Fruit fly (Drosophila melanogaster): ENCODE measurements around the gene Sfp24C1.

Sfp24C1 gene

DNA sequence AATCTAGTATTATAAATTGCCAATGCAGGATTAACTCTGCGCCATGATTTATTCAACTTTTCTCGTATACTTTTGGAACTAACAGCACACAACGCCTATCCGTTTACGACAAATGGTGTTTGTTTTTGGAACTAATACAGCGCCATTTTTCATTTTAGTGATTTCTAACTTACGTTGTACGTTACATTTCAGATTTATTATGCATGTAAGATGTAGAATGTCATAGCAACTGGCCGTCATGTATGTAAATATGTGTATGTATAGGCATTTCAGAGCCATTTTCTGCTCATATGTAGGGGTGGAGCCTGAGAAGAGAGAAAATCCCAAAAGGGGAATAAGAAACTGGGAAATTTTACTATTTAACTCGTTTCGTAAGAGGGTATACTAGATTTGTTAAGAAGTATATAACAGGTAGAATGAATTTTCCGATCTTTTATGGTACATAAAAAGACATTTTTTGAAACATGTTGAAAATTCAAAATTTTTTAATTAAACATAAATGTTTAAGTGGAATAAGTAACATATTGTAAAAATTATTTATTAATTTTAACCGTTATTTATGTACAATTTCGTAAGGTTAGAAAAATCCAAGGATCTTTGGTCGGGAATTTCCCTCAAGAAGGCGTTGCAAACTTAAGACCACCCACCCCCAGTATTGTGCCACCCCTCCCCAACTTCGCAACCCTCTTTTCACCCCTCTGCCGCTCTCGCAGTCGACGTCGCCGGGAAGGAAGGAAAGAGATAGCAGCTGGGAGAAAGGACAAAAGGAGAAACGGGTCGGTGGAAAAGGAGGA lies 42.9 kb upstream of the Sfp24C1 start (continued):
- TF ChIP-seq chif (GFP tag; optimal IDR thresholded peaks at IDR 0.05) (peak in 1 of 2 experiments; percentile 64), HHEX (GFP tag; optimal IDR thresholded peaks at IDR 0.05) (no peak), ken (GFP tag; IDR thresholded peaks at IDR 0.05) (peak; percentile 72), Ets65A (GFP tag) (peak; percentile 93), gfzf (GFP tag; optimal IDR thresholded peaks at IDR 0.05) (peak; percentile 30), CG11085 (GFP tag; IDR thresholded peaks at IDR 0.05) (no peak), sima (GFP tag; optimal IDR thresholded peaks at IDR 0.05) (no peak), CG10147 (GFP tag; optimal IDR thresholded peaks at IDR 0.05) (peak; percentile 30), eve (GFP tag; optimal IDR thresholded peaks at IDR 0.05) (no peak), ap (GFP tag; IDR thresholded peaks at IDR 0.05) (no peak), zfh2 (GFP tag; optimal IDR thresholded peaks at IDR 0.05) (peak; percentile 32), Xrp1 (GFP tag; IDR thresholded peaks at IDR 0.05) (no peak; the same call in 1 of the 2 replicates), stwl (tag; optimal IDR thresholded peaks at IDR 0.05) (peak; percentile 69), slou (GFP tag; optimal IDR thresholded peaks at IDR 0.05) (no peak), sisA (GFP tag; IDR thresholded peaks at IDR 0.05) (peak; percentile 57), CG12659 (GFP tag; optimal IDR thresholded peaks at IDR 0.05) (peak; percentile 32), kah (GFP tag; optimal IDR thresholded peaks at IDR 0.05) (no peak), z (GFP tag; IDR thresholded peaks at IDR 0.05) (no peak), CG31224 (GFP tag; IDR thresholded peaks at IDR 0.05) (no peak), schlank (tag; optimal IDR thresholded peaks at IDR 0.05) (no peak), gem (tag; optimal IDR thresholded peaks at IDR 0.05) (peak; percentile 39), Hr39 (optimal IDR thresholded peaks at IDR 0.05) (no peak), CG11093 (GFP tag; IDR thresholded peaks at IDR 0.05) (0 out of 3 replicates have a peak, but pooled peaks have one; percentile 31), CG10565 (GFP tag; optimal IDR thresholded peaks at IDR 0.05) (no peak), hth (optimal IDR thresholded peaks at IDR 0.05) (no peak), CG4424 (GFP tag; optimal IDR thresholded peaks at IDR 0.05) (peak; percentile 66), ERR (GFP tag; optimal IDR thresholded peaks at IDR 0.05) (peak; percentile 36), CG14860 (GFP tag; IDR thresholded peaks at IDR 0.05; ENCODE audit: partially characterized antibody) (no peak), CG3281 (GFP tag; optimal IDR thresholded peaks at IDR 0.05) (no peak), CG17829 (tag; optimal IDR thresholded peaks at IDR 0.05) (peak; percentile 81), Dref (GFP tag; IDR thresholded peaks at IDR 0.05) (no peak), ci (GFP tag; IDR thresholded peaks at IDR 0.05) (peak; percentile 84; the same call in 2 of the 3 replicates), her (GFP tag; optimal IDR thresholded peaks at IDR 0.05) (peak; percentile 57), CG2199 (GFP tag; IDR thresholded peaks at IDR 0.05) (peak; percentile 73; the same call in 1 of the 3 replicates), nerfin-1 (tag; optimal IDR thresholded peaks at IDR 0.05) (peak; percentile 100), peb (GFP tag; IDR thresholded peaks at IDR 0.05) (no peak), CG17612 (GFP tag; IDR thresholded peaks at IDR 0.05) (no peak), so (GFP tag; IDR thresholded peaks at IDR 0.05) (no peak; the same call in 2 of the 3 replicates), kay (GFP tag; optimal IDR thresholded peaks at IDR 0.05) (peak; percentile 54), CG15011 (GFP tag; optimal IDR thresholded peaks at IDR 0.05) (no peak), CG9437 (GFP tag; optimal IDR thresholded peaks at IDR 0.05) (no peak), ab (GFP tag; optimal IDR thresholded peaks at IDR 0.05) (no peak), fd64A (GFP tag; optimal IDR thresholded peaks at IDR 0.05) (no peak), CHES-1-like (GFP tag; optimal IDR thresholded peaks at IDR 0.05) (peak; percentile 6), hb (GFP tag; IDR thresholded peaks at IDR 0.05; ENCODE audit: partially characterized antibody) (no peak), ftz-f1 (GFP tag; optimal IDR thresholded peaks at IDR 0.05) (no peak), zfh1 (GFP tag; IDR thresholded peaks at IDR 0.05) (peak; percentile 46; the same call in 2 of the 3 replicates), Hsf (GFP tag; optimal IDR thresholded peaks at IDR 0.05) (peak; percentile 80), CG31441 (GFP tag; IDR thresholded peaks at IDR 0.05) (peak; percentile 8; the same call in 1 of the 2 replicates), gsb-n (tag; optimal IDR thresholded peaks at IDR 0.05) (no peak), CG2712 (tag; optimal IDR thresholded peaks at IDR 0.05) (peak; percentile 71)
